Fruit fly (Drosophila melanogaster): Measurements from ENCODE around the gene CG12081.

Gene CG12081

dm6 chrX:8542728-8543127 lies 45.9 kb upstream of the CG12081 start (continued):
- TF ChIP-seq esn (GFP tag; optimal IDR thresholded peaks at IDR 0.05) (no peak), CG9139 (GFP tag; optimal IDR thresholded peaks at IDR 0.05) (no peak), CG10669 (GFP tag; optimal IDR thresholded peaks at IDR 0.05) (no peak), CG6163 (GFP tag; IDR thresholded peaks at IDR 0.05) (no peak), ss (GFP tag; optimal IDR thresholded peaks at IDR 0.05) (no peak), cyc (GFP tag; optimal IDR thresholded peaks at IDR 0.05) (no peak), Ets96B (tag; optimal IDR thresholded peaks at IDR 0.05) (peak; percentile 4), Eip75B (GFP tag; optimal IDR thresholded peaks at IDR 0.05) (no peak), vri (GFP tag; optimal IDR thresholded peaks at IDR 0.05) (no peak), CG10631 (GFP tag; optimal IDR thresholded peaks at IDR 0.05) (no peak), Hr38 (GFP tag; optimal IDR thresholded peaks at IDR 0.05) (no peak), net (GFP tag; optimal IDR thresholded peaks at IDR 0.05) (no peak), CG4318 (GFP tag; optimal IDR thresholded peaks at IDR 0.05) (no peak), CG3032 (tag; optimal IDR thresholded peaks at IDR 0.05) (no peak)

dm6 chrX:8554303-8554702 lies 34.3 kb upstream of the CG12081 start:
- TF ChIP-seq fd59A (GFP tag; optimal IDR thresholded peaks at IDR 0.05) (no peak), CG31627 (GFP tag; optimal IDR thresholded peaks at IDR 0.05) (no peak), CG8119 (GFP tag; IDR thresholded peaks at IDR 0.05) (no peak), Hr4 (GFP tag; optimal IDR thresholded peaks at IDR 0.05) (no peak), Ets21C (GFP tag; optimal IDR thresholded peaks at IDR 0.05) (no peak), CG32006 (GFP tag; optimal IDR thresholded peaks at IDR 0.05) (no peak), Met (GFP tag; optimal IDR thresholded peaks at IDR 0.05) (no peak), CG10669 (GFP tag; optimal IDR thresholded peaks at IDR 0.05) (no peak), ss (GFP tag; optimal IDR thresholded peaks at IDR 0.05) (no peak), Eip75B (GFP tag; optimal IDR thresholded peaks at IDR 0.05) (no peak), CG11902 (GFP tag; optimal IDR thresholded peaks at IDR 0.05) (no peak), Smox (GFP tag; optimal IDR thresholded peaks at IDR 0.05) (no peak), CG9139 (GFP tag; optimal IDR thresholded peaks at IDR 0.05) (no peak), Blimp-1 (GFP tag; optimal IDR thresholded peaks at IDR 0.05) (no peak), CG11294 (GFP tag; IDR thresholded peaks at IDR 0.05) (no peak), CG15336 (GFP tag; IDR thresholded peaks at IDR 0.05) (no peak), Hr39 (GFP tag; optimal IDR thresholded peaks at IDR 0.05) (no peak), CG6276 (GFP tag; optimal IDR thresholded peaks at IDR 0.05) (no peak), fkh (GFP tag; optimal IDR thresholded peaks at IDR 0.05) (no peak), Lpt (GFP tag; optimal IDR thresholded peaks at IDR 0.05) (no peak)

- TF ChIP-seq Sox15 (GFP tag; optimal IDR thresholded peaks at IDR 0.05), result peak; percentile 25
- peak; percentile 50 for TF ChIP-seq Ets96B (tag; optimal IDR thresholded peaks at IDR 0.05)
- TF ChIP-seq fkh (GFP tag; optimal IDR thresholded peaks at IDR 0.05), result no peak
- no peak for TF ChIP-seq CG11762 (GFP tag; optimal IDR thresholded peaks at IDR 0.05; ENCODE audit: insufficient read depth)
- TF ChIP-seq net (GFP tag; optimal IDR thresholded peaks at IDR 0.05), result no peak
- TF ChIP-seq CG10669 (GFP tag; optimal IDR thresholded peaks at IDR 0.05), result no peak
- TF ChIP-seq achi (GFP tag; optimal IDR thresholded peaks at IDR 0.05), result peak; percentile 70
- TF ChIP-seq svp (GFP tag), result peak; percentile 83
- no peak for TF ChIP-seq CG6276 (GFP tag; optimal IDR thresholded peaks at IDR 0.05)
- TF ChIP-seq CG8632 (GFP tag; optimal IDR thresholded peaks at IDR 0.05), result peak; percentile 10
- peak; percentile 47 for TF ChIP-seq Sox14 (GFP tag; optimal IDR thresholded peaks at IDR 0.05)
- no peak for TF ChIP-seq CG11294 (GFP tag; IDR thresholded peaks at IDR 0.05)
- TF ChIP-seq acj6 (GFP tag; optimal IDR thresholded peaks at IDR 0.05), result peak; percentile 58
- no peak for TF ChIP-seq CG3919 (GFP tag; optimal IDR thresholded peaks at IDR 0.05)
- peak; percentile 56 for TF ChIP-seq CG34406 (GFP tag; optimal IDR thresholded peaks at IDR 0.05)
- TF ChIP-seq eg (GFP tag; IDR thresholded peaks at IDR 0.05), result no peak; the same call in 2 of the 3 replicates
- TF ChIP-seq CG8319 (GFP tag; optimal IDR thresholded peaks at IDR 0.05), result peak; percentile 17
- peak; percentile 54 for TF ChIP-seq topi (GFP tag; optimal IDR thresholded peaks at IDR 0.05)
- TF ChIP-seq Eip93F (GFP tag; optimal IDR thresholded peaks at IDR 0.05), result peak; percentile 69
- TF ChIP-seq Ets21C (GFP tag; optimal IDR thresholded peaks at IDR 0.05), result peak; percentile 40
- peak; percentile 84 for TF ChIP-seq Eip78C (GFP tag)
- peak; percentile 4 for TF ChIP-seq fd59A (GFP tag; optimal IDR thresholded peaks at IDR 0.05)
- no peak for TF ChIP-seq CG32006 (GFP tag; optimal IDR thresholded peaks at IDR 0.05)
- no peak for TF ChIP-seq Smox (GFP tag; optimal IDR thresholded peaks at IDR 0.05)
- no peak; the same call in 2 of the 3 replicates for TF ChIP-seq CG6163 (GFP tag; IDR thresholded peaks at IDR 0.05)
- TF ChIP-seq salr (GFP tag; optimal IDR thresholded peaks at IDR 0.05), result no peak
- TF ChIP-seq dsx (GFP tag; optimal IDR thresholded peaks at IDR 0.05; ENCODE audit: poor library complexity, severe bottlenecking), result peak; percentile 56
- TF ChIP-seq lz (GFP tag; optimal IDR thresholded peaks at IDR 0.05), result peak; percentile 67
- peak; percentile 63 for TF ChIP-seq Met (GFP tag; optimal IDR thresholded peaks at IDR 0.05)
- peak; percentile 13 for TF ChIP-seq dac (GFP tag; optimal IDR thresholded peaks at IDR 0.05)
Measured at dm6 chrX:8558762-8559172, 29.8 kb upstream of the CG12081 start, which contains the start of gene IntS4. Gene IntS4, minus strand, starts transcription at chrX:8558781.

All from whole organism, prepupa.